Fruit fly (Drosophila melanogaster) whole organism, embryonic: ENCODE data around the gene unc-119.

Experiments
- Awh ChIP-seq: fragments of 200-800 bp; sonication (Bioruptor generic); IDR thresholded peaks from 2 replicates; pipeline ENCODE4, ENCODE4 v1.3.6; 2022; ENCODE audit warnings: missing biosample characterization, missing genetic modification characterization
- Bgb ChIP-seq: fragments of 200-800 bp; sonication (Bioruptor generic); IDR thresholded peaks from 2 replicates; pipeline ENCODE4 v1.3.6; 2022; ENCODE audit warnings: missing biosample characterization, missing genetic modification characterization; ENCODE audit not compliant: partially characterized antibody
- CG10147 ChIP-seq: fragments of 200-800 bp; sonication (Bioruptor generic); optimal IDR thresholded peaks from 2 replicates; lab custom pipeline; 2019; ENCODE audit warnings: missing biosample characterization, mild to moderate bottlenecking, missing genetic modification characterization, moderate library complexity
- CG10654 ChIP-seq: fragments of 200-800 bp; sonication (Bioruptor generic); optimal IDR thresholded peaks from 2 replicates; lab custom pipeline; 2016; ENCODE audit warnings: missing biosample characterization, missing genetic modification characterization
- CG11398 ChIP-seq: fragments of 200-800 bp; sonication (Bioruptor generic); optimal IDR thresholded peaks from 2 replicates; lab custom pipeline; 2016; ENCODE audit warnings: missing biosample characterization, missing genetic modification characterization
- CG11695 ChIP-seq: fragments of 200-800 bp; sonication (Bioruptor generic); IDR thresholded peaks from 3 replicates; pipeline ENCODE4 v1.3.6; 2022; ENCODE audit warnings: missing biosample characterization, missing genetic modification characterization
- CG12155 ChIP-seq: fragments of 200-800 bp; sonication (Bioruptor generic); optimal IDR thresholded peaks from 3 replicates; lab custom pipeline; 2016; ENCODE audit warnings: missing biosample characterization, missing genetic modification characterization
- CG12219 ChIP-seq: fragments of 200-800 bp; sonication (Bioruptor generic); optimal IDR thresholded peaks from 3 replicates; lab custom pipeline; 2018; ENCODE audit warnings: missing biosample characterization, mild to moderate bottlenecking, missing genetic modification characterization
- CG12299 ChIP-seq: fragments of 200-800 bp; sonication (Bioruptor generic); optimal IDR thresholded peaks from 2 replicates; lab custom pipeline; 2018; ENCODE audit warnings: missing biosample characterization, mild to moderate bottlenecking, missing genetic modification characterization
- CG12942 ChIP-seq: fragments of 200-800 bp; sonication (Bioruptor generic); optimal IDR thresholded peaks from 3 replicates; lab custom pipeline; 2016; ENCODE audit warnings: missing biosample characterization, missing genetic modification characterization
- CG13287 ChIP-seq: fragments of 200-800 bp; sonication (Bioruptor generic); IDR thresholded peaks from 2 replicates; pipeline ENCODE4 v1.3.6; 2022; ENCODE audit warnings: missing biosample characterization, missing genetic modification characterization; ENCODE audit not compliant: partially characterized antibody
- CG1529 ChIP-seq: fragments of 200-800 bp; sonication (Bioruptor generic); optimal IDR thresholded peaks from 3 replicates; lab custom pipeline; 2018; ENCODE audit warnings: missing biosample characterization, missing genetic modification characterization
- CG17568 ChIP-seq: fragments of 200-800 bp; sonication (Bioruptor generic); optimal IDR thresholded peaks from 2 replicates; lab custom pipeline; 2018; ENCODE audit warnings: missing biosample characterization, mild to moderate bottlenecking, missing genetic modification characterization, moderate library complexity
- CG2875 ChIP-seq: fragments of 200-800 bp; sonication (Bioruptor generic); optimal IDR thresholded peaks from 2 replicates; lab custom pipeline; 2017; ENCODE audit warnings: missing biosample characterization, mild to moderate bottlenecking, missing genetic modification characterization, missing genetic modification reagents
- CG30403 ChIP-seq: fragments of 200-800 bp; sonication (Bioruptor generic); optimal IDR thresholded peaks from 3 replicates; lab custom pipeline; 2016; ENCODE audit warnings: missing biosample characterization, missing genetic modification characterization
- CG30431 ChIP-seq: fragments of 200-800 bp; sonication (Bioruptor generic); optimal IDR thresholded peaks from 2 replicates; lab custom pipeline; 2017; ENCODE audit warnings: missing biosample characterization, missing genetic modification characterization
- CG31388 ChIP-seq: fragments of 200-800 bp; sonication (Bioruptor generic); optimal IDR thresholded peaks from 2 replicates; lab custom pipeline; 2016; ENCODE audit warnings: missing biosample characterization, missing genetic modification characterization
- CG6654 ChIP-seq: fragments of 200-800 bp; sonication (Bioruptor generic); optimal IDR thresholded peaks from 2 replicates; lab custom pipeline; 2017; ENCODE audit warnings: missing biosample characterization, mild to moderate bottlenecking, missing genetic modification characterization
- CG7928 ChIP-seq: fragments of 200-800 bp; sonication (Bioruptor generic); optimal IDR thresholded peaks from 2 replicates; lab custom pipeline; 2017; ENCODE audit warnings: missing biosample characterization, mild to moderate bottlenecking, missing genetic modification characterization
- CG8089 ChIP-seq: fragments of 200-800 bp; sonication (Bioruptor generic); optimal IDR thresholded peaks from 3 replicates; lab custom pipeline; 2016; ENCODE audit warnings: missing biosample characterization, missing genetic modification characterization
- CG8290 ChIP-seq, 3 experiments: fragments of 200-800 bp; sonication (Bioruptor generic); optimal IDR thresholded peaks; 2 replicates each; lab custom pipeline; 2016 to 2019; ENCODE audit warnings: missing biosample characterization in 3 of 3, missing genetic modification characterization in 3 of 3, mild to moderate bottlenecking in 2 of 3, moderate library complexity in 1 of 3
- CG8388 ChIP-seq: fragments of 200-800 bp; sonication (Bioruptor generic); optimal IDR thresholded peaks from 2 replicates; lab custom pipeline; 2019; ENCODE audit warnings: missing biosample characterization, mild to moderate bottlenecking, missing genetic modification characterization, moderate library complexity
- CG8924 ChIP-seq: fragments of 200-800 bp; optimal IDR thresholded peaks from 3 replicates; lab custom pipeline; 2019; ENCODE audit warnings: missing biosample characterization, mild to moderate bottlenecking, missing genetic modification characterization, moderate library complexity
- Camta ChIP-seq: fragments of 200-800 bp; sonication (Bioruptor generic); optimal IDR thresholded peaks from 2 replicates; lab custom pipeline; 2016; ENCODE audit warnings: missing biosample characterization, missing genetic modification characterization
- Eip74EF ChIP-seq, 2 experiments: fragments of 200-800 bp in 1 of 2; fragments of >200 bp in 1 of 2; sonication (Bioruptor generic) in 1 of 2; optimal IDR thresholded peaks; 2 replicates each; lab custom pipeline; 2017 to 2019; ENCODE audit warnings: missing biosample characterization in 2 of 2, missing genetic modification characterization in 2 of 2, mild to moderate bottlenecking in 1 of 2, moderate library complexity in 1 of 2
- Ets65A ChIP-seq: fragments of 200-800 bp; sonication (Bioruptor generic); peaks from one replicate; lab custom pipeline; 2016; ENCODE audit warnings: missing biosample characterization, missing genetic modification characterization
- Mad ChIP-seq: fragments of 200-800 bp; sonication (Bioruptor generic); optimal IDR thresholded peaks from 2 replicates; lab custom pipeline; 2016; ENCODE audit warnings: missing biosample characterization, missing genetic modification characterization
- Meics ChIP-seq: fragments of 200-800 bp; sonication (Bioruptor generic); optimal IDR thresholded peaks from 2 replicates; lab custom pipeline; 2017; ENCODE audit warnings: missing biosample characterization, mild to moderate bottlenecking, missing genetic modification characterization
- Rx ChIP-seq: fragments of 200-800 bp; sonication (Bioruptor generic); IDR thresholded peaks from 2 replicates; pipeline ENCODE4 v1.3.6; 2022; ENCODE audit warnings: missing biosample characterization, missing genetic modification characterization
- Sry-β ChIP-seq: fragments of 200-800 bp; sonication (Bioruptor generic); optimal IDR thresholded peaks from 2 replicates; lab custom pipeline; 2018; ENCODE audit warnings: missing biosample characterization, mild to moderate bottlenecking, missing genetic modification characterization, moderate library complexity
- YL-1 ChIP-seq: fragments of 200-800 bp; sonication (Bioruptor generic); optimal IDR thresholded peaks from 3 replicates; lab custom pipeline; 2017; ENCODE audit warnings: missing biosample characterization, mild to moderate bottlenecking, missing genetic modification characterization
- corto ChIP-seq: fragments of 200-800 bp; sonication (Bioruptor generic); optimal IDR thresholded peaks from 2 replicates; lab custom pipeline; 2016; ENCODE audit warnings: missing biosample characterization, mild to moderate bottlenecking, missing genetic modification characterization, moderate library complexity
- dpn ChIP-seq, 2 experiments: fragments of 200-800 bp; sonication (Bioruptor generic); optimal IDR thresholded peaks; 3 replicates each; lab custom pipeline; 2016; ENCODE audit warnings: missing biosample characterization in 2 of 2, missing genetic modification characterization in 2 of 2
- dysf ChIP-seq: fragments of 200-800 bp; sonication (Bioruptor generic); IDR thresholded peaks from 3 replicates; pipeline ENCODE4 v1.3.6; 2022; ENCODE audit warnings: missing biosample characterization, missing genetic modification characterization
- gro ChIP-seq: fragments of 200-800 bp; sonication (Bioruptor generic); optimal IDR thresholded peaks from 2 replicates; lab custom pipeline; 2016; ENCODE audit warnings: missing biosample characterization, missing genetic modification characterization
- gsb-n ChIP-seq: fragments of 200-800 bp; sonication (Bioruptor generic); optimal IDR thresholded peaks from 3 replicates; lab custom pipeline; 2018; ENCODE audit warnings: missing biosample characterization, mild to moderate bottlenecking, missing genetic modification characterization
- her ChIP-seq: fragments of 200-800 bp; sonication (Bioruptor generic); optimal IDR thresholded peaks from 2 replicates; lab custom pipeline; 2016; ENCODE audit warnings: missing biosample characterization, missing genetic modification characterization
- insv ChIP-seq, 2 experiments: fragments of 200-800 bp; sonication (Bioruptor generic); optimal IDR thresholded peaks; 3 replicates each; lab custom pipeline; 2016 to 2018; ENCODE audit warnings: missing biosample characterization in 2 of 2, missing genetic modification characterization in 2 of 2
- lola ChIP-seq, 3 experiments: fragments of >200 bp in 2 of 3; fragments of 200-800 bp in 1 of 3; sonication (Bioruptor generic) in 1 of 3; optimal IDR thresholded peaks; 2 replicates each; lab custom pipeline; 2017 to 2019; ENCODE audit warnings: missing biosample characterization in 3 of 3, missing genetic modification characterization in 3 of 3, mild to moderate bottlenecking in 1 of 3, moderate library complexity in 1 of 3
- mld ChIP-seq: fragments of 200-800 bp; sonication (Bioruptor generic); IDR thresholded peaks from 3 replicates; pipeline ENCODE4 v1.3.6; 2022; ENCODE audit warnings: missing biosample characterization, missing genetic modification characterization; ENCODE audit not compliant: partially characterized antibody
- pan ChIP-seq, 4 experiments: fragments of >200 bp in 3 of 4; fragments of 200-800 bp in 1 of 4; sonication (Bioruptor generic) in 1 of 4; optimal IDR thresholded peaks in 3 of 4; IDR thresholded peaks in 1 of 4; 2 replicates each; pipeline versions ENCODE4 v1.3.6 to Lab custom; 2017 to 2022; ENCODE audit warnings: missing biosample characterization in 2 of 4, missing genetic modification characterization in 2 of 4, mixed read lengths in 1 of 4
- pzg ChIP-seq: fragments of 200-800 bp; sonication (Bioruptor generic); optimal IDR thresholded peaks from 3 replicates; lab custom pipeline; 2018; ENCODE audit warnings: missing biosample characterization, mild to moderate bottlenecking, missing genetic modification characterization, moderate library complexity
- sd ChIP-seq: fragments of 200-800 bp; sonication (Bioruptor generic); optimal IDR thresholded peaks from 3 replicates; lab custom pipeline; 2018; ENCODE audit warnings: missing biosample characterization, mild to moderate bottlenecking, missing genetic modification characterization, moderate library complexity
- sens ChIP-seq: fragments of 200-800 bp; sonication (Bioruptor generic); peaks from one replicate; lab custom pipeline; 2016; ENCODE audit warnings: missing biosample characterization, missing genetic modification characterization
- tap ChIP-seq: fragments of 200-800 bp; optimal IDR thresholded peaks from 3 replicates; lab custom pipeline; 2019; ENCODE audit warnings: missing biosample characterization, mild to moderate bottlenecking, missing genetic modification characterization, moderate library complexity
- usp ChIP-seq: fragments of >200 bp; optimal IDR thresholded peaks from 2 replicates; lab custom pipeline; 2017; ENCODE audit warnings: missing biosample characterization, missing genetic modification characterization

The unc-119 gene

dm6 chrX:7285995-7286985, 4.8 kb downstream of the unc-119 start, which contains the start of gene CG2059 (continued):
- TF ChIP-seq CG10654 (GFP tag; lab: Kevin White, UChicago) (peak; percentile 38), CG30403 (GFP tag; lab: Kevin White, UChicago) (peak; percentile 48), CG7928 (peak; percentile 53), her (GFP tag; lab: Kevin White, UChicago) (peak; percentile 65), CG8089 (GFP tag; lab: Kevin White, UChicago) (peak; percentile 24), Meics (GFP tag; lab: Kevin White, UChicago) (peak; percentile 38), CG12299 (tag; lab: Kevin White, UChicago) (peak; percentile 19), gsb-n (tag; lab: Kevin White, UChicago) (peak; percentile 8), CG8388 (GFP tag; lab: Kevin White, UChicago) (no peak), CG12219 (no peak), CG10147 (peak; percentile 11), CG12155 (peak; percentile 57), CG11695 (GFP tag; lab: Robert Waterston, UW) (no peak), CG30431 (GFP tag; lab: Kevin White, UChicago) (peak; percentile 24), Awh (GFP tag; lab: Robert Waterston, UW) (no peak), pan (optimal IDR thresholded peaks at IDR 0.05; lab: Kevin White, UChicago) (no peak), pan (GFP tag; optimal IDR thresholded peaks at IDR 0.05 in 1 of 2, IDR thresholded peaks at IDR 0.05 in 1 of 2) (peak in 1 of 2 experiments; percentile 42), corto (GFP tag; lab: Kevin White, UChicago) (no peak), tap (no peak), lola (GFP tag; optimal IDR thresholded peaks at IDR 0.05; lab: Kevin White, UChicago) (no peak), mld (GFP tag; lab: Robert Waterston, UW) (no peak), Camta (no peak), CG31388 (no peak), dysf (GFP tag; lab: Robert Waterston, UW) (peak; percentile 52; the same call in 2 of the 3 replicates), usp (no peak), gro (GFP tag; lab: Kevin White, UChicago) (peak; percentile 4), CG6654 (GFP tag; lab: Kevin White, UChicago) (no peak), Bgb (GFP tag; lab: Robert Waterston, UW) (peak; percentile 65; the same call in 1 of the 2 replicates), sens (GFP tag; lab: Kevin White, UChicago) (peak; percentile 63), CG13287 (peak; percentile 52), Sry-β (GFP tag; lab: Kevin White, UChicago) (peak; percentile 22), CG12942 (GFP tag; lab: Kevin White, UChicago) (peak; percentile 39), Mad (GFP tag; lab: Kevin White, UChicago) (peak; percentile 64), CG17568 (GFP tag; lab: Kevin White, UChicago) (no peak), dpn (GFP tag; optimal IDR thresholded peaks at IDR 0.05; lab: Kevin White, UChicago) (peak; percentile 8 to 58), sd (tag; lab: Kevin White, UChicago) (peak; percentile 66), Eip74EF (GFP tag; optimal IDR thresholded peaks at IDR 0.05; lab: Kevin White, UChicago) (no peak), CG8924 (tag; lab: Kevin White, UChicago) (peak; percentile 54), CG1529 (GFP tag; lab: Kevin White, UChicago) (no peak), YL-1 (GFP tag; lab: Kevin White, UChicago) (peak; percentile 56), CG2875 (GFP tag; lab: Kevin White, UChicago) (peak; percentile 22), Rx (GFP tag; lab: Robert Waterston, UW) (peak; percentile 45; the same call in 1 of the 2 replicates), Ets65A (peak; percentile 98), CG11398 (peak; percentile 61), CG8290 (GFP tag; optimal IDR thresholded peaks at IDR 0.05; lab: Kevin White, UChicago) (no peak), CG8290 (tag; optimal IDR thresholded peaks at IDR 0.05; lab: Kevin White, UChicago) (peak in 1 of 2 experiments; percentile 94), insv (GFP tag; optimal IDR thresholded peaks at IDR 0.05; lab: Kevin White, UChicago) (peak in 1 of 2 experiments; percentile 35), pzg (peak; percentile 99)
